Fruit fly (Drosophila melanogaster): ENCODE measurements around the gene Mst87F.

DNA sequence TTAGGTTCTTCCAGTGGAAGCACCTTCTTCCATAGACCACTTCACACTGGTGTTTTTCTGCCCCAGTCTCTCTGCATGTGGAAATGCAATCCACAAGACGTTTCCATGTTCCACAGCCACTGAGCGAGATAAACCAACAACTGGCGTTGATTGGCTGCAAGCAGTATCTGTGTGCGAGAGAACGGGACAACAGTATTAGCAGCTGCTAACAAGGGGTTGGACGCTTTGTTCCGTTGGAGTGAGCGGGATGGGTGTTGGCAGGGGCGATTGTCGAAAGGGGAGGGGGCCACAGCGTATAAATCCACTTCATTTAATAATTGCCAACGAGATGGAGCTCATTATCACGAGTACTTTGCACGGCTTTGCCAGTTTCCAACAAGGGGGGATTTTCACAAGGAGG lies 49.3 kb upstream of the Mst87F start:
- TF ChIP-seq Hr78 (GFP tag; optimal IDR thresholded peaks at IDR 0.05): no peak
- no peak for TF ChIP-seq OdsH (GFP tag; optimal IDR thresholded peaks at IDR 0.05)
